Fruit fly (Drosophila melanogaster) whole organism, wandering third instar larva: ENCODE measurements around the gene Arl6IP1.

Experiments
- Abd-B ChIP-seq: fragments of >200 bp; optimal IDR thresholded peaks from 2 replicates; lab custom pipeline; 2017; ENCODE audit warnings: missing biosample characterization, missing genetic modification characterization
- CG32264 ChIP-seq: fragments of 200-800 bp; sonication (Bioruptor generic); optimal IDR thresholded peaks from 2 replicates; lab custom pipeline; 2016; ENCODE audit warnings: missing biosample characterization, missing genetic modification characterization
- CrebA ChIP-seq: fragments of 200-800 bp; sonication (Bioruptor generic); optimal IDR thresholded peaks from 2 replicates; lab custom pipeline; 2016; ENCODE audit warnings: missing biosample characterization, mild to moderate bottlenecking, missing genetic modification characterization, borderline replicate concordance
- Dfd ChIP-seq: fragments of >200 bp; optimal IDR thresholded peaks from 2 replicates; lab custom pipeline; 2017; ENCODE audit warnings: missing biosample characterization, missing genetic modification characterization
- Dif ChIP-seq: fragments of 200-275, 200-300 bp; sonication (Bioruptor generic); optimal IDR thresholded peaks from 2 replicates; lab custom pipeline; 2018; ENCODE audit warnings: missing biosample characterization, missing genetic modification characterization; ENCODE audit not compliant: partially characterized antibody
- GATAd ChIP-seq: sonication (Bioruptor generic); optimal IDR thresholded peaks from 2 replicates; lab custom pipeline; 2016; ENCODE audit warnings: missing biosample characterization, missing genetic modification characterization
- Hnf4 ChIP-seq: fragments of 200-800 bp; sonication (Bioruptor generic); optimal IDR thresholded peaks from 2 replicates; lab custom pipeline; 2016; ENCODE audit warnings: missing biosample characterization, mild to moderate bottlenecking, missing genetic modification characterization
- Hr83 ChIP-seq: fragments of 200-300 bp; sonication (Bioruptor generic); optimal IDR thresholded peaks from 2 replicates; lab custom pipeline; 2016; ENCODE audit warnings: missing biosample characterization, mild to moderate bottlenecking, missing genetic modification characterization, moderate library complexity; ENCODE audit not compliant: poor library complexity, severe bottlenecking
- Jra ChIP-seq: sonication (Bioruptor generic); optimal IDR thresholded peaks from 2 replicates; lab custom pipeline; 2016; ENCODE audit warnings: missing biosample characterization, missing genetic modification characterization
- Mio ChIP-seq: sonication (Bioruptor generic); optimal IDR thresholded peaks from 2 replicates; lab custom pipeline; 2016; ENCODE audit warnings: missing biosample characterization, missing genetic modification characterization
- Myc ChIP-seq: fragments of >200 bp; optimal IDR thresholded peaks from 2 replicates; lab custom pipeline; 2017
- N ChIP-seq: fragments of >200 bp; optimal IDR thresholded peaks from 2 replicates; lab custom pipeline; 2018; ENCODE audit warnings: missing biosample characterization, missing external identifiers, missing genetic modification characterization
- OdsH ChIP-seq: fragments of 200-800 bp; sonication (Bioruptor generic); optimal IDR thresholded peaks from 2 replicates; lab custom pipeline; 2016; ENCODE audit warnings: missing biosample characterization, mild to moderate bottlenecking, missing genetic modification characterization
- Rel ChIP-seq, 2 experiments: fragments of 200-800 bp; sonication (Bioruptor generic) in 1 of 2; optimal IDR thresholded peaks; 2 replicates in 1 of 2; 3 replicates in 1 of 2; lab custom pipeline; 2016 to 2019; ENCODE audit warnings: mild to moderate bottlenecking in 2 of 2, missing biosample characterization in 2 of 2, missing genetic modification characterization in 2 of 2, moderate library complexity in 1 of 2
- Sp1 ChIP-seq: fragments of 200-800 bp; sonication (Bioruptor generic); optimal IDR thresholded peaks from 3 replicates; lab custom pipeline; 2019; ENCODE audit warnings: missing biosample characterization, mild to moderate bottlenecking, missing genetic modification characterization, moderate library complexity
- Vsx2 ChIP-seq: fragments of 200-300, 225-300 bp; sonication (Bioruptor generic); optimal IDR thresholded peaks from 2 replicates; lab custom pipeline; 2018; ENCODE audit warnings: missing biosample characterization, missing genetic modification characterization; ENCODE audit not compliant: partially characterized antibody
- br ChIP-seq: fragments of 200-800 bp; sonication (Bioruptor generic); optimal IDR thresholded peaks from 2 replicates; lab custom pipeline; 2016; ENCODE audit warnings: missing biosample characterization, missing genetic modification characterization
- brk ChIP-seq: fragments of 200-800 bp; sonication (Bioruptor generic); optimal IDR thresholded peaks from 2 replicates; lab custom pipeline; 2016; ENCODE audit warnings: missing biosample characterization, mild to moderate bottlenecking, missing genetic modification characterization
- dl ChIP-seq, 2 experiments: fragments of 175-275, 200-275 bp in 1 of 2; fragments of 200-275 bp in 1 of 2; sonication (Bioruptor generic); optimal IDR thresholded peaks; lab custom pipeline; 2018; ENCODE audit warnings: mild to moderate bottlenecking in 2 of 2, missing biosample characterization in 2 of 2, missing genetic modification characterization in 2 of 2, moderate library complexity in 2 of 2; ENCODE audit not compliant: partially characterized antibody in 2 of 2, insufficient read depth in 1 of 2
- dmrt93B ChIP-seq: fragments of 200-800 bp; sonication (Bioruptor generic); optimal IDR thresholded peaks from 2 replicates; lab custom pipeline; 2018; ENCODE audit warnings: missing biosample characterization, mild to moderate bottlenecking, missing genetic modification characterization
- dsf ChIP-seq: sonication (Bioruptor generic); optimal IDR thresholded peaks from 2 replicates; lab custom pipeline; 2016; ENCODE audit warnings: missing biosample characterization, missing genetic modification characterization, borderline replicate concordance
- ey ChIP-seq: fragments of 200-800 bp; sonication (Bioruptor generic); optimal IDR thresholded peaks from 2 replicates; lab custom pipeline; 2016; ENCODE audit warnings: missing biosample characterization, missing genetic modification characterization
- h ChIP-seq: fragments of 200-800 bp; sonication (Bioruptor generic); optimal IDR thresholded peaks from 3 replicates; lab custom pipeline; 2016; ENCODE audit warnings: missing biosample characterization, mild to moderate bottlenecking, missing genetic modification characterization
- lola ChIP-seq: fragments of >200 bp; optimal IDR thresholded peaks from 2 replicates; lab custom pipeline; 2017; ENCODE audit warnings: missing biosample characterization, missing genetic modification characterization
- pan ChIP-seq: fragments of >200 bp; optimal IDR thresholded peaks from 2 replicates; lab custom pipeline; 2017
- rgr ChIP-seq: fragments of 200-800 bp; sonication (Bioruptor generic); optimal IDR thresholded peaks from 3 replicates; lab custom pipeline; 2016; ENCODE audit warnings: missing biosample characterization, mild to moderate bottlenecking, missing genetic modification characterization
- sage ChIP-seq: fragments of 200-800 bp; sonication (Bioruptor generic); optimal IDR thresholded peaks from 2 replicates; lab custom pipeline; 2016; ENCODE audit warnings: missing biosample characterization, mild to moderate bottlenecking, missing genetic modification characterization
- sv ChIP-seq: fragments of 200-800 bp; sonication (Bioruptor generic); optimal IDR thresholded peaks from 3 replicates; lab custom pipeline; 2016; ENCODE audit warnings: missing biosample characterization, missing genetic modification characterization
- tai ChIP-seq: sonication (Bioruptor generic); optimal IDR thresholded peaks from 2 replicates; lab custom pipeline; 2016; ENCODE audit warnings: missing biosample characterization, missing genetic modification characterization
- woc ChIP-seq: sonication (Bioruptor generic); optimal IDR thresholded peaks from 2 replicates; lab custom pipeline; 2016; ENCODE audit warnings: missing biosample characterization, mild to moderate bottlenecking, missing genetic modification characterization

Gene Arl6IP1

DNA sequence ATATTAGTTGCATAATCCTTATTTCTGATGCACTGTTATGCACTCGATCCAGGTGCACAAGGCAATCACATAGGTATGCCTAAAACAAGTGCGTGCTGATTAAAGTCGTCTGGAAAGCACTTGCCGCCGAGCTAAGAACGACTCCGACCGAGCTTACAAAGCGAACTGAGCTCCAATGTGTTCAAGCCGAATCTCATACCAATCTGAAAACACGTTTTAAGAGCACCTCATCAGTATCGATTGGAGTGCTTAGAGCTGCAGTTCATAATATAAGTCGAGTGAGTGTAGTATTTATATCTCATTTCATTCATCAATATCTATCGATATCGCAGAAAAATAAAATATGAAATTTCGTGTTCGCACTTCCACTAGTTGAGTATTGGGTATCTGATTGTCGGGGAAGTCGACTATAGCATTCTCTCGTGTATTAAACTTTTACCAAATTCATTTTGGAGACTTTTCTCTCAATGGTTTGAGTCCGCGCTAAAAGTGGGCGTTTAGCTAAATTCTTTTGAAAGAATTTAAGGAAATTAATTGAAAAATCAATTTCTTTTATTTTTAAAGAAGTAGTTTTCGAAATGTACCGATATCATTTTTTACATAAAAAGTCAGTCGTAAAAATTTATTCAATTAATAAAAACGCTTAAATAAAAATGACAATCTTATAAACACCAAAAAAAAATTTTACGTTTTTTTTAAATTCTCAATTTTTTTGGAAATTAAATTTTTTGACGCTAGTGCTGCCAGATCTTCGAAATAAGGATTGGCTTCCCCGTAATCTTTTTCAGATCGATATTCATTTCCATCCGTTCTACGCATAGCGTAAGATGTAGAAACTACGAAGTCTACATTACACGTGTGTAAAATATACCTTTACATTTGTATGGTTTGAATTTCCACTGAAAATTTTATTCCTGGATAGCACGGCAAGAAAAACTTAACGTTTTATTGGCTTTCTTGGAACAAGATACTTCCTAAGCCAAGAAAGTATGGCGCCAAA is 12.4 kb downstream of the Arl6IP1 start, which contains the start of gene modSP (continued):
- TF ChIP-seq tai (GFP tag; lab: Kevin White, UChicago) (no peak), Abd-B (GFP tag; lab: Kevin White, UChicago) (no peak), Sp1 (GFP tag; lab: Kevin White, UChicago) (peak; percentile 13), Rel (GFP tag; optimal IDR thresholded peaks at IDR 0.05; lab: Kevin White, UChicago) (no peak), Rel (tag; optimal IDR thresholded peaks at IDR 0.05; lab: Kevin White, UChicago) (no peak), dmrt93B (no peak), dsf (GFP tag; lab: Kevin White, UChicago) (no peak), ey (GFP tag; lab: Kevin White, UChicago) (peak; percentile 41), CG32264 (no peak), rgr (GFP tag; lab: Kevin White, UChicago) (peak; percentile 49), Hr83 (no peak)

DNA sequence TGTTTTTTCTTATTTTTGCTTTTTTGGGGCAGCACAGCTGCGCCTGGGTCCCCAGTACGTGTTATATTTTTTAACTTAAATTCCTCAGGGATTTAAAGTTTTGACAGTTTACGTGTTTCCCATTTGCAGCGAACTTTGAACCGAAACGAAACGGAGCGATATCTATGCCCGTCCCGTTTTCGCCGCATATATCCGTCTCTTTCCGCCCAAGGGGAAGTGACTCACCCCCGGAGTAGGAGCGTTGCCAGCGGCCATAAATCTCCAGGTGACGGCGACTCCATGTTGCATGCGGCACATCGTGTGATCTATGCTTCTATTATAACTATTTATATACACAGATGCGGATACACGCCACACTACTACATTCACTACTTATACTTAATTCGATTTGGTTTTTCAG is 18.3 kb downstream of the Arl6IP1 start:
- TF ChIP-seq Dfd (no peak), Vsx2 (GFP tag; lab: Kevin White, UChicago) (no peak), rgr (GFP tag; lab: Kevin White, UChicago) (no peak), Dif (GFP tag; lab: Kevin White, UChicago) (no peak), GATAd (GFP tag; lab: Kevin White, UChicago) (no peak), Myc (lab: Kevin White, UChicago) (no peak), dmrt93B (no peak), N (GFP tag; lab: Kevin White, UChicago) (no peak), sage (GFP tag; lab: Kevin White, UChicago) (no peak), Rel (GFP tag; optimal IDR thresholded peaks at IDR 0.05; lab: Kevin White, UChicago) (no peak), Rel (tag; optimal IDR thresholded peaks at IDR 0.05; lab: Kevin White, UChicago) (no peak), Hnf4 (no peak), tai (GFP tag; lab: Kevin White, UChicago) (no peak), sv (no peak), Sp1 (GFP tag; lab: Kevin White, UChicago) (no peak), CG32264 (no peak), CrebA (GFP tag; lab: Kevin White, UChicago) (no peak), Mio (no peak), dl (GFP tag; optimal IDR thresholded peaks at IDR 0.05; lab: Kevin White, UChicago; ENCODE audit: insufficient read depth in 1 of 2, partially characterized antibody in 2 of 2) (no peak)

DNA sequence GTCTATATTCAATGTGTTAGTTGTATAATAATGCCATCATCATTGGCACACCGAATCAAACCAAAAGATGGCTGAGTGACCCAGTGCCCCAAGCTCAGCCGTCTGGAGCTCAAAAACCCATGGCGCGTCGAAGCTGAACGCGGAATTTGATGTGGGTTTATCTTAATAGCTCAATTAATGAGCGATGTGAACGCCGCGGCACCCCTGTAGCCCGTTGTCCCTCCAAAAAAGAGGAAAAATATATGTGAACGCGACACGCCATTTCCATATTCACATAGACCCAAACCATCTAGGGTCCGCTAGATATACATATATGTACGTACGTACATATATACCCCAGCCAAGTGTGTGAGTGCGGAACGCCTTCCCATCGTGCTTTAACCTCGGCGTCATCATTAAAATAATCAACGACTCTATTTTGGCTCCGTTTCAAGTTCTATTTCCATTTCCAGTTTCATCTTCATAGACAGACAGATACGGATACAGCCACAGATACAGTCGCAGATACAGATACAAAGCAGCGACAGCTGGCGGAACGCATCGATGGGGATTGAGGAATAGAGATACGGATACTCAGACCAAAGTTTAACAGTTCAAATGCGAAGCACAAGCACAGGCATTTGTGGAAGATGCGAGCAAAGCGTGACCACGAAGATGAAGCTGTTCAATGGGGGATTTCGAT is 20.9 kb downstream of the Arl6IP1 start:
- no peak for TF ChIP-seq OdsH (GFP tag; lab: Kevin White, UChicago)
- TF ChIP-seq Myc (lab: Kevin White, UChicago) = no peak
- no peak for TF ChIP-seq h (GFP tag; lab: Kevin White, UChicago)
- TF ChIP-seq, all 38 proteins: peak for 0

- no peak for TF ChIP-seq Jra (GFP tag; lab: Kevin White, UChicago)
- no peak for TF ChIP-seq woc (GFP tag; lab: Kevin White, UChicago)
- TF ChIP-seq N (GFP tag; lab: Kevin White, UChicago) = no peak
- no peak for TF ChIP-seq lola (GFP tag; lab: Kevin White, UChicago)
- no peak for TF ChIP-seq dl (GFP tag; optimal IDR thresholded peaks at IDR 0.05; lab: Kevin White, UChicago; ENCODE audit: insufficient read depth in 1 of 2, partially characterized antibody in 2 of 2)
- TF ChIP-seq Dif (GFP tag; lab: Kevin White, UChicago) = no peak
- TF ChIP-seq tai (GFP tag; lab: Kevin White, UChicago) = no peak
- TF ChIP-seq pan (lab: Kevin White, UChicago) = no peak
- no peak for TF ChIP-seq rgr (GFP tag; lab: Kevin White, UChicago)
- no peak for TF ChIP-seq brk (GFP tag; lab: Kevin White, UChicago)
- TF ChIP-seq br (GFP tag; lab: Kevin White, UChicago) = no peak
- no peak for TF ChIP-seq dsf (GFP tag; lab: Kevin White, UChicago)
- no peak for TF ChIP-seq Abd-B (GFP tag; lab: Kevin White, UChicago)
- no peak for TF ChIP-seq dmrt93B
Measured at dm6 chr3R:16672213-16672706, 28.9 kb downstream of the Arl6IP1 start.
